Fruit fly (Drosophila melanogaster): ENCODE data around the gene CG11590.

dm6 chrX:14242479-14242878, 42.5 kb downstream of the CG11590 start, which contains the start of gene mRNA-cap:
- TF ChIP-seq CG16779 (tag; optimal IDR thresholded peaks at IDR 0.05) (no peak), CG31627 (GFP tag; optimal IDR thresholded peaks at IDR 0.05) (no peak), Sox15 (GFP tag; optimal IDR thresholded peaks at IDR 0.05) (no peak), OdsH (GFP tag; optimal IDR thresholded peaks at IDR 0.05) (no peak)

Measured in whole organism, prepupa.